Worm (Caenorhabditis elegans) whole organism, L2 larva: ENCODE data around the gene tnc-2.
A peak's percentile ranks its signal among the peaks of the same experiment; 100 is the strongest.

Experiments used
- C34F6.9 ChIP-seq: fragments of 150-350 bp; optimal IDR thresholded peaks from 2 replicates; lab custom pipeline; 2014; ENCODE audit warnings: missing biosample characterization, missing genetic modification characterization
- F13H6.1 ChIP-seq: sonication (generic microtip); optimal IDR thresholded peaks from 2 replicates; lab custom pipeline; 2016; ENCODE audit warnings: missing genetic modification characterization, missing compliant biosample characterization
- R02D3.7 ChIP-seq: fragments of 150-350 bp; optimal IDR thresholded peaks from 2 replicates; lab custom pipeline; 2014; ENCODE audit warnings: missing biosample characterization, missing genetic modification characterization
- Y55F3AM.14 ChIP-seq: fragments of 200-800 bp; sonication (Bioruptor generic); optimal IDR thresholded peaks from 2 replicates; lab custom pipeline; 2018; ENCODE audit warnings: mild to moderate bottlenecking, missing genetic modification characterization, missing compliant biosample characterization
- ZK546.5 ChIP-seq: sonication (generic microtip); optimal IDR thresholded peaks from 2 replicates; lab custom pipeline; 2017; ENCODE audit warnings: missing biosample characterization, missing genetic modification characterization
- alr-1 ChIP-seq: fragments of 150-350 bp; optimal IDR thresholded peaks from 2 replicates; lab custom pipeline; 2014; ENCODE audit warnings: missing biosample characterization, missing genetic modification characterization
- aly-2 ChIP-seq: fragments of 150-350 bp; optimal IDR thresholded peaks from 2 replicates; lab custom pipeline; 2014; ENCODE audit warnings: missing biosample characterization, missing genetic modification characterization
- ama-1 ChIP-seq: fragments of 150-350 bp; optimal IDR thresholded peaks from 2 replicates; lab custom pipeline; 2018; ENCODE audit warnings: inconsistent platforms
- blmp-1 ChIP-seq: sonication (generic microtip); optimal IDR thresholded peaks from 2 replicates; lab custom pipeline; 2017; ENCODE audit warnings: missing genetic modification characterization, mild to moderate bottlenecking, missing compliant biosample characterization, antibody characterized with exemption, moderate library complexity; ENCODE audit not compliant: insufficient read depth
- ceh-16 ChIP-seq: fragments of 150-350 bp; optimal IDR thresholded peaks from 2 replicates; lab custom pipeline; 2014; ENCODE audit warnings: missing biosample characterization, missing genetic modification characterization
- ceh-82 ChIP-seq: fragments of 150-350 bp; optimal IDR thresholded peaks from 2 replicates; lab custom pipeline; 2014; ENCODE audit warnings: missing biosample characterization, missing genetic modification characterization
- crh-2 ChIP-seq: sonication (generic microtip); optimal IDR thresholded peaks from 2 replicates; lab custom pipeline; 2017; ENCODE audit warnings: missing biosample characterization, missing genetic modification characterization
- dmd-4 ChIP-seq: sonication (generic microtip); optimal IDR thresholded peaks from 2 replicates; lab custom pipeline; 2017; ENCODE audit warnings: missing biosample characterization, missing genetic modification characterization
- egl-27 ChIP-seq: sonication (generic microtip); optimal IDR thresholded peaks from 3 replicates; lab custom pipeline; 2017; ENCODE audit warnings: missing biosample characterization, missing genetic modification reagents, missing genetic modification characterization
- elt-1 ChIP-seq: fragments of 150-350 bp; optimal IDR thresholded peaks from 2 replicates; lab custom pipeline; 2014; ENCODE audit warnings: missing biosample characterization, missing genetic modification characterization
- elt-3 ChIP-seq: sonication (generic microtip); optimal IDR thresholded peaks from 2 replicates; lab custom pipeline; 2017; ENCODE audit warnings: missing biosample characterization, missing genetic modification characterization
- fos-1 ChIP-seq: fragments of 150-350 bp; optimal IDR thresholded peaks from 2 replicates; lab custom pipeline; 2014; ENCODE audit warnings: missing biosample characterization, missing genetic modification characterization
- gmeb-1 ChIP-seq: fragments of 150-350 bp; optimal IDR thresholded peaks from 2 replicates; lab custom pipeline; 2014; ENCODE audit warnings: missing biosample characterization, missing genetic modification characterization
- lin-11 ChIP-seq: fragments of 150-350 bp; sonication (generic microtip); optimal IDR thresholded peaks from 2 replicates; lab custom pipeline; 2014; ENCODE audit warnings: missing biosample characterization, missing genetic modification characterization, inconsistent platforms, mixed read lengths
- lin-13 ChIP-seq: fragments of 150-350 bp; optimal IDR thresholded peaks from 2 replicates; lab custom pipeline; 2014; ENCODE audit warnings: missing biosample characterization, missing genetic modification reagents, missing genetic modification characterization
- lin-39 ChIP-seq: fragments of 150-350 bp; optimal IDR thresholded peaks from 2 replicates; lab custom pipeline; 2014; ENCODE audit warnings: missing biosample characterization, missing genetic modification reagents, missing genetic modification characterization
- lsy-2 ChIP-seq, 2 experiments: fragments of 150-350 bp in 1 of 2; sonication (generic microtip) in 1 of 2; optimal IDR thresholded peaks; 2 replicates each; lab custom pipeline; 2014 to 2017; ENCODE audit warnings: missing biosample characterization in 2 of 2, missing genetic modification characterization in 2 of 2
- mab-5 ChIP-seq: fragments of 150-350 bp; optimal IDR thresholded peaks from 2 replicates; lab custom pipeline; 2014; ENCODE audit warnings: missing biosample characterization, missing genetic modification characterization
- mbf-1 ChIP-seq: sonication (generic microtip); optimal IDR thresholded peaks from 2 replicates; lab custom pipeline; 2017; ENCODE audit warnings: missing biosample characterization, missing genetic modification characterization
- mdl-1 ChIP-seq, 2 experiments: fragments of 150-350 bp in 1 of 2; sonication (generic microtip) in 1 of 2; optimal IDR thresholded peaks; 2 replicates each; lab custom pipeline; 2017; ENCODE audit warnings: missing biosample characterization in 2 of 2, missing genetic modification characterization in 2 of 2
- nhr-10 ChIP-seq: sonication (generic microtip); optimal IDR thresholded peaks from 2 replicates; lab custom pipeline; 2017; ENCODE audit warnings: missing biosample characterization, missing genetic modification characterization
- nhr-11 ChIP-seq: fragments of 150-350 bp; optimal IDR thresholded peaks from 2 replicates; lab custom pipeline; 2014; ENCODE audit warnings: missing biosample characterization, missing genetic modification characterization
- nhr-12 ChIP-seq: fragments of 150-350 bp; optimal IDR thresholded peaks from 2 replicates; lab custom pipeline; 2014; ENCODE audit warnings: missing biosample characterization, missing genetic modification characterization
- nhr-129 ChIP-seq: fragments of 150-350 bp; optimal IDR thresholded peaks from 2 replicates; lab custom pipeline; 2014; ENCODE audit warnings: missing biosample characterization, missing genetic modification characterization
- nhr-21 ChIP-seq: fragments of 150-350 bp; optimal IDR thresholded peaks from 2 replicates; lab custom pipeline; 2014; ENCODE audit warnings: missing biosample characterization, missing genetic modification characterization
- nhr-23 ChIP-seq: fragments of 150-350 bp; optimal IDR thresholded peaks from 2 replicates; lab custom pipeline; 2014; ENCODE audit warnings: missing biosample characterization, missing genetic modification reagents, missing genetic modification characterization
- nhr-237 ChIP-seq: fragments of 150-350 bp; optimal IDR thresholded peaks from 2 replicates; lab custom pipeline; 2014; ENCODE audit warnings: missing biosample characterization, missing genetic modification characterization
- nhr-25 ChIP-seq: fragments of 150-350 bp; sonication (generic microtip); optimal IDR thresholded peaks from 3 replicates; lab custom pipeline; 2014; ENCODE audit warnings: missing biosample characterization, missing genetic modification characterization
- nhr-6 ChIP-seq: fragments of 150-350 bp; optimal IDR thresholded peaks from 2 replicates; lab custom pipeline; 2014; ENCODE audit warnings: missing biosample characterization, missing genetic modification characterization
- nhr-77 ChIP-seq: fragments of 150-350 bp; optimal IDR thresholded peaks from 2 replicates; lab custom pipeline; 2014; ENCODE audit warnings: missing biosample characterization, missing genetic modification characterization
- peb-1 ChIP-seq: fragments of 150-350 bp; optimal IDR thresholded peaks from 2 replicates; lab custom pipeline; 2014; ENCODE audit warnings: missing biosample characterization, missing genetic modification characterization
- sem-4 ChIP-seq: fragments of 150-350 bp; optimal IDR thresholded peaks from 2 replicates; lab custom pipeline; 2014; ENCODE audit warnings: missing biosample characterization, missing genetic modification reagents, missing genetic modification characterization
- skn-1 ChIP-seq: sonication (generic microtip); optimal IDR thresholded peaks from 2 replicates; lab custom pipeline; 2017; ENCODE audit warnings: missing biosample characterization, missing genetic modification characterization
- sma-3 ChIP-seq: sonication (generic microtip); optimal IDR thresholded peaks from 2 replicates; lab custom pipeline; 2016; ENCODE audit warnings: missing genetic modification reagents, missing genetic modification characterization, missing compliant biosample characterization
- sma-9 ChIP-seq, 2 experiments: fragments of 150-350 bp in 1 of 2; sonication (generic microtip) in 1 of 2; optimal IDR thresholded peaks; 2 replicates each; lab custom pipeline; 2014 to 2016; ENCODE audit warnings: missing genetic modification characterization in 2 of 2, mild to moderate bottlenecking in 1 of 2, missing biosample characterization in 1 of 2, missing compliant biosample characterization in 1 of 2, missing genetic modification reagents in 1 of 2, moderate library complexity in 1 of 2
- snpc-4 ChIP-seq: fragments of 150-350 bp; optimal IDR thresholded peaks from 2 replicates; lab custom pipeline; 2014; ENCODE audit warnings: missing biosample characterization, missing genetic modification characterization
- unc-39 ChIP-seq: fragments of 150-350 bp; optimal IDR thresholded peaks from 2 replicates; lab custom pipeline; 2014; ENCODE audit warnings: missing biosample characterization, missing genetic modification characterization
- unc-55 ChIP-seq: fragments of 150-350 bp; sonication (generic microtip); optimal IDR thresholded peaks from 3 replicates; lab custom pipeline; 2014; ENCODE audit warnings: missing biosample characterization, missing genetic modification reagents, missing genetic modification characterization
- unc-62 ChIP-seq: fragments of 150-350 bp; optimal IDR thresholded peaks from 2 replicates; lab custom pipeline; 2014; ENCODE audit warnings: missing biosample characterization, missing genetic modification reagents, missing genetic modification characterization
- zag-1 ChIP-seq: fragments of 150-350 bp; optimal IDR thresholded peaks from 2 replicates; lab custom pipeline; 2014; ENCODE audit warnings: missing biosample characterization, missing genetic modification characterization
- ztf-1 ChIP-seq: fragments of 200-800 bp; sonication (Bioruptor generic); conservative IDR thresholded peaks from 2 replicates; pipeline ENCODE4 v1.3.6; 2022; ENCODE audit warnings: missing genetic modification characterization, missing compliant biosample characterization
- ztf-11 ChIP-seq: sonication (generic microtip); optimal IDR thresholded peaks from 2 replicates; lab custom pipeline; 2017; ENCODE audit warnings: missing biosample characterization, missing genetic modification characterization
- ztf-4 ChIP-seq: fragments of 150-350 bp; optimal IDR thresholded peaks from 2 replicates; lab custom pipeline; 2014; ENCODE audit warnings: missing biosample characterization, missing genetic modification characterization

The tnc-2 gene

ce11 chrII:10504729-10505128 is 38.1 kb downstream of the tnc-2 start:
- TF ChIP-seq nhr-23 (tag; lab: Kevin White, UChicago) (no peak), ztf-1 (GFP tag; lab: Robert Waterston, UW) (no peak), skn-1 (tag; lab: Kevin White, UChicago) (no peak), gmeb-1 (no peak), unc-39 (no peak), alr-1 (tag; lab: Kevin White, UChicago) (no peak), ztf-4 (tag; lab: Kevin White, UChicago) (no peak), elt-1 (tag; lab: Kevin White, UChicago) (no peak), lin-39 (tag; lab: Kevin White, UChicago) (no peak), Y55F3AM.14 (GFP tag; lab: Kevin White, UChicago) (no peak), ama-1 (lab: Kevin White, UChicago) (no peak), sma-9 (GFP tag; optimal IDR thresholded peaks at IDR 0.05; lab: Kevin White, UChicago) (peak; percentile 44), sma-9 (tag; optimal IDR thresholded peaks at IDR 0.05; lab: Kevin White, UChicago) (no peak), mab-5 (tag; lab: Kevin White, UChicago) (no peak), egl-27 (peak; percentile 14), nhr-77 (tag; lab: Kevin White, UChicago) (no peak), mdl-1 (tag; optimal IDR thresholded peaks at IDR 0.05; lab: Kevin White, UChicago) (no peak), ZK546.5 (tag; lab: Kevin White, UChicago) (no peak), dmd-4 (tag; lab: Kevin White, UChicago) (no peak), nhr-129 (no peak), lin-13 (GFP tag; lab: Kevin White, UChicago) (no peak), nhr-12 (no peak), crh-2 (tag; lab: Kevin White, UChicago) (no peak), nhr-11 (tag; lab: Kevin White, UChicago) (no peak), blmp-1 (no peak), peb-1 (no peak), R02D3.7 (no peak), ztf-11 (tag; lab: Kevin White, UChicago) (no peak), sem-4 (peak; percentile 0), nhr-25 (tag; lab: Kevin White, UChicago) (peak; percentile 3), C34F6.9 (peak; percentile 23), nhr-10 (tag; lab: Kevin White, UChicago) (no peak), nhr-21 (tag; lab: Kevin White, UChicago) (no peak), nhr-6 (peak; percentile 25), nhr-237 (tag; lab: Kevin White, UChicago) (no peak), lin-11 (tag; lab: Kevin White, UChicago) (no peak), elt-3 (tag; lab: Kevin White, UChicago) (no peak), sma-3 (GFP tag; lab: Kevin White, UChicago) (no peak), snpc-4 (tag; lab: Kevin White, UChicago) (no peak), unc-55 (peak; percentile 13), F13H6.1 (tag; lab: Kevin White, UChicago) (peak; percentile 30), unc-62 (GFP tag; lab: Kevin White, UChicago) (no peak), lsy-2 (tag; optimal IDR thresholded peaks at IDR 0.05; lab: Kevin White, UChicago) (no peak), zag-1 (tag; lab: Kevin White, UChicago) (no peak), fos-1 (tag; lab: Kevin White, UChicago) (no peak), mbf-1 (tag; lab: Kevin White, UChicago) (no peak), ceh-16 (tag; lab: Kevin White, UChicago) (no peak), ceh-82 (tag; lab: Kevin White, UChicago) (no peak), aly-2 (no peak)
- TF ChIP-seq, all 48 proteins: peak for 8
